Worm (Caenorhabditis elegans) whole organism, mixed stage, embryonic: ENCODE results near the gene C05D11.8.
A peak's percentile ranks its signal among the peaks of the same experiment; 100 is the strongest.

Experiments used
- M03D4.4 ChIP-seq: sonication (generic microtip); optimal IDR thresholded peaks from 2 replicates; lab custom pipeline; 2017; ENCODE audit warnings: mild to moderate bottlenecking, missing genetic modification characterization, missing compliant biosample characterization
- bed-3 ChIP-seq: fragments of 200-800 bp; sonication (Bioruptor generic); optimal IDR thresholded peaks from 3 replicates; lab custom pipeline; 2018; ENCODE audit warnings: mild to moderate bottlenecking, missing genetic modification characterization, moderate library complexity, missing compliant biosample characterization
- ceh-39 ChIP-seq: fragments of 150-350 bp; optimal IDR thresholded peaks from 2 replicates; lab custom pipeline; 2014; ENCODE audit warnings: missing biosample characterization, missing genetic modification characterization
- ceh-43 ChIP-seq: fragments of 200-800 bp; sonication (Bioruptor generic); optimal IDR thresholded peaks from 2 replicates; lab custom pipeline; 2018; ENCODE audit warnings: mild to moderate bottlenecking, missing genetic modification characterization, moderate library complexity, missing compliant biosample characterization
- ceh-83 ChIP-seq: fragments of 200-800 bp; sonication (Bioruptor generic); optimal IDR thresholded peaks from 2 replicates; lab custom pipeline; 2018; ENCODE audit warnings: mild to moderate bottlenecking, missing genetic modification characterization, missing compliant biosample characterization
- ces-1 ChIP-seq: fragments of 150-350 bp; optimal IDR thresholded peaks from 2 replicates; lab custom pipeline; 2014; ENCODE audit warnings: missing biosample characterization, missing genetic modification reagents, missing genetic modification characterization
- cnd-1 ChIP-seq: fragments of 200-800 bp; sonication (Bioruptor generic); optimal IDR thresholded peaks from 2 replicates; lab custom pipeline; 2018; ENCODE audit warnings: mild to moderate bottlenecking, missing genetic modification characterization, missing compliant biosample characterization
- drap-1 ChIP-seq: fragments of 200-800 bp; sonication (Bioruptor generic); optimal IDR thresholded peaks from 3 replicates; lab custom pipeline; 2018; ENCODE audit warnings: mild to moderate bottlenecking, missing genetic modification characterization, missing compliant biosample characterization
- elt-1 ChIP-seq: sonication (generic microtip); optimal IDR thresholded peaks from 2 replicates; lab custom pipeline; 2017; ENCODE audit warnings: missing genetic modification characterization, mild to moderate bottlenecking, missing compliant biosample characterization, antibody characterized with exemption, moderate library complexity, borderline replicate concordance; ENCODE audit not compliant: insufficient read depth
- flh-1 ChIP-seq: fragments of 200-800 bp; sonication (Bioruptor generic); optimal IDR thresholded peaks from 2 replicates; lab custom pipeline; 2018; ENCODE audit warnings: mild to moderate bottlenecking, missing genetic modification characterization, moderate library complexity, missing compliant biosample characterization
- ham-2 ChIP-seq: fragments of 200-800 bp; sonication (Bioruptor generic); optimal IDR thresholded peaks from 2 replicates; lab custom pipeline; 2018; ENCODE audit warnings: mild to moderate bottlenecking, missing genetic modification characterization, missing compliant biosample characterization
- hlh-1 ChIP-seq: fragments of 150-350 bp; optimal IDR thresholded peaks from 2 replicates; lab custom pipeline; 2014; ENCODE audit warnings: missing biosample characterization, missing genetic modification reagents, missing genetic modification characterization
- lin-32 ChIP-seq: fragments of 200-800 bp; sonication (Bioruptor generic); optimal IDR thresholded peaks from 2 replicates; lab custom pipeline; 2018; ENCODE audit warnings: mild to moderate bottlenecking, missing genetic modification characterization, missing compliant biosample characterization
- lsy-2 ChIP-seq: fragments of 150-350 bp; optimal IDR thresholded peaks from 2 replicates; lab custom pipeline; 2014; ENCODE audit warnings: missing biosample characterization, missing genetic modification characterization
- mep-1 ChIP-seq: fragments of 150-350 bp; optimal IDR thresholded peaks from 2 replicates; lab custom pipeline; 2017; ENCODE audit warnings: missing biosample characterization, missing genetic modification reagents, missing genetic modification characterization, inconsistent platforms
- mls-2 ChIP-seq: sonication (generic microtip); optimal IDR thresholded peaks from 2 replicates; lab custom pipeline; 2016; ENCODE audit warnings: mild to moderate bottlenecking, missing genetic modification characterization, moderate library complexity, missing compliant biosample characterization
- nhr-12 ChIP-seq: fragments of 150-350 bp; optimal IDR thresholded peaks from 2 replicates; lab custom pipeline; 2014; ENCODE audit warnings: missing biosample characterization, missing genetic modification characterization
- nhr-2 ChIP-seq: fragments of 150-350 bp; optimal IDR thresholded peaks from 2 replicates; lab custom pipeline; 2014; ENCODE audit warnings: missing biosample characterization, missing genetic modification characterization
- nhr-237 ChIP-seq: fragments of 150-350 bp; optimal IDR thresholded peaks from 2 replicates; lab custom pipeline; 2014; ENCODE audit warnings: missing biosample characterization, missing genetic modification characterization
- nhr-28 ChIP-seq: fragments of 150-350 bp; optimal IDR thresholded peaks from 2 replicates; lab custom pipeline; 2014; ENCODE audit warnings: missing biosample characterization, missing genetic modification characterization
- nhr-76 ChIP-seq: sonication (generic microtip); optimal IDR thresholded peaks from 2 replicates; lab custom pipeline; 2017; ENCODE audit warnings: missing biosample characterization, missing genetic modification characterization
- pha-4 ChIP-seq: fragments of 150-350 bp; optimal IDR thresholded peaks from 2 replicates; lab custom pipeline; 2018; ENCODE audit warnings: missing biosample characterization, missing genetic modification reagents, missing genetic modification characterization
- sem-2 ChIP-seq: fragments of 200-800 bp; sonication (Bioruptor generic); optimal IDR thresholded peaks from 2 replicates; lab custom pipeline; 2018; ENCODE audit warnings: mild to moderate bottlenecking, missing genetic modification characterization, missing compliant biosample characterization
- snpc-4 ChIP-seq: fragments of 150-350 bp; optimal IDR thresholded peaks from 2 replicates; lab custom pipeline; 2014; ENCODE audit warnings: missing biosample characterization, missing genetic modification characterization
- sptf-1 ChIP-seq: sonication (generic microtip); optimal IDR thresholded peaks from 2 replicates; lab custom pipeline; 2017; ENCODE audit warnings: mild to moderate bottlenecking, missing genetic modification characterization, moderate library complexity, missing compliant biosample characterization
- tbx-8 ChIP-seq: fragments of 200-800 bp; sonication (Bioruptor generic); optimal IDR thresholded peaks from 2 replicates; lab custom pipeline; 2018; ENCODE audit warnings: mild to moderate bottlenecking, missing genetic modification characterization, moderate library complexity, missing compliant biosample characterization
- unc-120 ChIP-seq: sonication (generic microtip); optimal IDR thresholded peaks from 2 replicates; lab custom pipeline; 2017; ENCODE audit warnings: missing genetic modification characterization, missing compliant biosample characterization; ENCODE audit not compliant: poor library complexity, severe bottlenecking
- unc-62 ChIP-seq: fragments of 150-350 bp; optimal IDR thresholded peaks from 2 replicates; lab custom pipeline; 2014; ENCODE audit warnings: missing biosample characterization, missing genetic modification reagents, missing genetic modification characterization
- zip-8 ChIP-seq: fragments of 150-350 bp; optimal IDR thresholded peaks from 2 replicates; lab custom pipeline; 2014; ENCODE audit warnings: missing biosample characterization, missing genetic modification characterization
- ztf-11 ChIP-seq: fragments of 150-350 bp; optimal IDR thresholded peaks from 2 replicates; lab custom pipeline; 2014; ENCODE audit warnings: missing biosample characterization, missing genetic modification characterization

C05D11.8 gene

DNA sequence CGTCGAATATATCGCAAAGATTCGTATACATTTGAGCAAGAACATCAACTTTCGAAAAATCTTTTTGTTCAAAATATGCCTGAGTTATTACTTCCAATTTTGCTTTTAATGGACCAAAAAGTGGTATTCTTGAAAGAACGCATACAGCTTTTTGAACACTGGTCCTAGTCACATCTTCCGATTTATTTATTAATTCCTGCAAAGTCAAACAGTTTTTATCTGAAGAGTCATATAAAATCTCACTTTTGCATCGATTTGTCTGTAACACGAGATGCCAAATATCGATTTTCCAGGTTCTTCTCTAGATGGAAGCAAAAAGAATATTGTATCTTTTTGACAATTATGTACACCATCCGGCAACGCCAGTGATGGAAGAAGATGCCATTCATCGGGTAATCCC is 22.7 kb upstream of the C05D11.8 start:
- no peak for TF ChIP-seq ceh-39 (tag; lab: Kevin White, UChicago)
- no peak for TF ChIP-seq cnd-1
- TF ChIP-seq flh-1 (GFP tag; lab: Kevin White, UChicago): no peak
- no peak for TF ChIP-seq unc-62
- TF ChIP-seq sptf-1 (tag; lab: Kevin White, UChicago): no peak
- no peak for TF ChIP-seq pha-4 (tag; lab: Kevin White, UChicago)
- TF ChIP-seq snpc-4 (tag; lab: Kevin White, UChicago): no peak
- no peak for TF ChIP-seq ztf-11 (tag; lab: Kevin White, UChicago)

ce11 chrIII:6447521-6447920 is 20.4 kb upstream of the C05D11.8 start:
- no peak for TF ChIP-seq nhr-76 (tag; lab: Kevin White, UChicago)
- TF ChIP-seq nhr-237 (tag; lab: Kevin White, UChicago): peak; percentile 10
- TF ChIP-seq hlh-1 (tag; lab: Kevin White, UChicago): peak; percentile 75
- TF ChIP-seq lin-32 (GFP tag; lab: Kevin White, UChicago): no peak
- no peak for TF ChIP-seq ceh-43 (GFP tag; lab: Kevin White, UChicago)
- peak; percentile 27 for TF ChIP-seq zip-8 (tag; lab: Kevin White, UChicago)
- TF ChIP-seq drap-1 (GFP tag; lab: Kevin White, UChicago): no peak
- TF ChIP-seq ceh-83 (GFP tag; lab: Kevin White, UChicago): no peak
- no peak for TF ChIP-seq ceh-39 (tag; lab: Kevin White, UChicago)
- no peak for TF ChIP-seq flh-1 (GFP tag; lab: Kevin White, UChicago)
- TF ChIP-seq nhr-12 (tag; lab: Kevin White, UChicago): no peak
- TF ChIP-seq M03D4.4 (tag; lab: Kevin White, UChicago): no peak
- no peak for TF ChIP-seq unc-62
- TF ChIP-seq sem-2 (GFP tag; lab: Kevin White, UChicago): no peak
- TF ChIP-seq sptf-1 (tag; lab: Kevin White, UChicago): no peak
- TF ChIP-seq ztf-11 (tag; lab: Kevin White, UChicago): no peak
- TF ChIP-seq ces-1 (GFP tag; lab: Kevin White, UChicago): no peak
- TF ChIP-seq lsy-2: no peak
- TF ChIP-seq bed-3 (GFP tag; lab: Kevin White, UChicago): no peak
- TF ChIP-seq nhr-2: no peak
- TF ChIP-seq mep-1 (tag; lab: Kevin White, UChicago): no peak

DNA sequence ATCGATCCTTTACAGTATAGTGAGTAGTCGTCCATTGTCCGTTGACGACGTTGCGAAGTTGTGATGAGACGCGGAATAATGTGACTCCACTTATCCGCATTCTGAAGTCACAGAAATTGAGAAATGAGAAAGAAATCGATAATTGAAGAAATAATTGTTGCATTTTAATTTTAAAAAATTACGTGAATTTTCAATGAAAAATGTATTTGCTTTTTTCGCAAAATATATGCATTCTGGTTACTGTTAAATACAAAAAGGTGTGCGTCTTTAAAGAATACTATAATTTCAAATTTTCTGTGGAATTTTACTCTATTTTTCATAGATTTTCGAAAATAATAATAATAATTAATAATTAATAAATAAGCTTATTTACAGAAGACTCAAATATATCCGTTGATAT is 19.7 kb upstream of the C05D11.8 start, which contains the start of gene let-721:
let-721 (minus strand) TSS at position 101 of the 400 bp plus-strand sequence.
- TF ChIP-seq tbx-8 (GFP tag; lab: Kevin White, UChicago) (no peak), lsy-2 (no peak)

DNA sequence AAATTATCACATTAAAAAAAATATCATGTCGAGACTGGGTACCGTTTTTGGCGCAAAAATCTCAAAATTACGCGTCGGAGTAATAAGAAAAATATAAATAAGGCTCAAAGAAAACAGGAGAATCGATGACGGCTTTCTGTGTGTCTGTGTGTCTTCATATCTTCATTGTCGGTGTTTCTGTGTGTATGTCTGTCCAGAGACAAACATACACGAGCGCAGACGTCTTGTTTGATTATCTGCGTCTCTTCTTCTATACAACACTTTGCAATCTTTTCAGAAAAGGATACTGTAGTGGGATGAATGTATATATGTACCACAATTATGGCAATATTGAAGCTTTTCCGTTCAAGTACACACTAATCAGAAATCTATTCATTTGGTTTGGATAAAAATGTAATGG is 17.2 kb upstream of the C05D11.8 start, which contains the start of gene C05D11.13:
C05D11.13 (minus strand) TSS at position 252 of the 400 bp plus-strand sequence.
- TF ChIP-seq ham-2 (GFP tag; lab: Kevin White, UChicago): peak; percentile 10
- TF ChIP-seq tbx-8 (GFP tag; lab: Kevin White, UChicago): no peak
- no peak for TF ChIP-seq nhr-12 (tag; lab: Kevin White, UChicago)
- no peak for TF ChIP-seq ceh-83 (GFP tag; lab: Kevin White, UChicago)
- peak; percentile 17 for TF ChIP-seq M03D4.4 (tag; lab: Kevin White, UChicago)
- no peak for TF ChIP-seq sem-2 (GFP tag; lab: Kevin White, UChicago)
- no peak for TF ChIP-seq cnd-1
- TF ChIP-seq lsy-2: peak; percentile 43
- TF ChIP-seq pha-4 (tag; lab: Kevin White, UChicago): peak; percentile 68
- peak; percentile 37 for TF ChIP-seq unc-120 (tag; lab: Kevin White, UChicago)
- no peak for TF ChIP-seq nhr-28 (tag; lab: Kevin White, UChicago)
- TF ChIP-seq lin-32 (GFP tag; lab: Kevin White, UChicago): no peak
- no peak for TF ChIP-seq nhr-2
- TF ChIP-seq bed-3 (GFP tag; lab: Kevin White, UChicago): no peak
- peak; percentile 3 for TF ChIP-seq mls-2 (tag; lab: Kevin White, UChicago)

DNA sequence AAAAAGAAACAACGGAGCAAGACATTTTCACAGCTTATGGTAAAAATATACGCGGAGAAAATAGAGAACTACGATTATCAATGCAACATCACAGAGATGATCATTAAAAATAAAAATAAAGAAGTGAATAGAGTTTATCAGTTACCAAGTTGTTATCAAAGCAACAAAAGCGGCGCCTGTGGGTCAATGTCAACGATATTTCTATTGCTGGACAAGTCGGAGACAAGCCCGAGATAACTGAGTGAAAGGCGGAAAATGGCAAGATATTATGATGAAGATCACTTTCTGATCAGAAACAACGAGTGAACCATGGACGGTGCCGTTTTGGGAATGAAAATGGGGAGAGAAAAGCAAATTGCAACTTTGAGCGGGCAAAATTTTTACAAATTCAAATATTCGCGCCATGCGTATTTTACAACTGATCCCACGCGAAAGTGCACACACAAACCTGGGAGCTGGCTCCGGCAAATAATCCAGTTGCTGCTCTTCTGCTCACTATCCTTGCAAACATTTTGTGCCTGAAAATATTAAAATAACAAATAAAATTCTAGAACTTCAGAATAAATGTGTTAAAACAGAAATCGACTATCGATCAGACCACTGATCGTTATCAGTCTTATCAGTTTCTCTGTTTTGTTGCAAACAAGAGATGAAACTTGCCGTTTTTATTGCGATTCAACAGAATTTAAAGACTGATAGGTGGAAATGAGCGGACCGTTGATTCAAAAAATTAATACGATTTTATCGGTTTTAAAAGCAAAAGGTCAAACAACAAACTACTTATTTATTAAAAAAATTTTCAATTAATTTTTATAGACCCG is 15.4 kb upstream of the C05D11.8 start, which contains the start of gene mel-32:
mel-32 (minus strand) TSS at position 696 of the 821 bp plus-strand sequence.
- TF ChIP-seq ceh-39 (tag; lab: Kevin White, UChicago) (no peak), mep-1 (tag; lab: Kevin White, UChicago) (no peak), lin-32 (GFP tag; lab: Kevin White, UChicago) (no peak), nhr-12 (tag; lab: Kevin White, UChicago) (no peak), elt-1 (tag; lab: Kevin White, UChicago) (no peak)
